Worm (Caenorhabditis elegans) whole organism, dauer: ENCODE data around the gene tsp-11.
"Not testable (repeated sequence)": the region's sequence is repeated elsewhere in the genome, so short reads cannot be mapped to it uniquely, and the experiment has no call there.

Experiments used
- unc-62 ChIP-seq: sonication (generic microtip); optimal IDR thresholded peaks from 2 replicates; lab custom pipeline; 2017; ENCODE audit warnings: missing biosample characterization, missing genetic modification reagents, missing genetic modification characterization

tsp-11 gene

ce11 chrX:9182140-9182539, 19.2 kb downstream of the tsp-11 start, which contains the start of gene Y81B9A.3:
Y81B9A.3 (plus strand) TSS chrX:9182440.
- no peak for TF ChIP-seq unc-62

ce11 chrX:9183836-9184235, 20.9 kb downstream of the tsp-11 start, which contains the start of gene Y81B9A.2:
Y81B9A.2 (plus strand) TSS chrX:9184136.
- no peak for TF ChIP-seq unc-62

- TF ChIP-seq unc-62: no peak
These were observed 29.0 kb downstream of the tsp-11 start, which contains the start of gene Y81B9A.1 for ce11 chrX:9191795-9192494. Y81B9A.1 (plus strand) TSS chrX:9192444.

ce11 chrX:9194081-9194480, 31.1 kb downstream of the tsp-11 start:
- no peak for TF ChIP-seq unc-62

ce11 chrX:9195375-9196098, 32.6 kb downstream of the tsp-11 start:
- TF ChIP-seq unc-62: no peak

- not testable (repeated sequence) for TF ChIP-seq unc-62
These were observed 40.5 kb downstream of the tsp-11 start, which contains the start of gene crb-3 for ce11 chrX:9203468-9203867. crb-3 (plus strand) TSS chrX:9203768.

- TF ChIP-seq unc-62: no peak
These were observed 42.0 kb downstream of the tsp-11 start for ce11 chrX:9204986-9205385.

- no peak for TF ChIP-seq unc-62
These were observed 43.8 kb downstream of the tsp-11 start for ce11 chrX:9206731-9207130.

- TF ChIP-seq unc-62: no peak
These were observed 45.5 kb downstream of the tsp-11 start for ce11 chrX:9208492-9208891.

ce11 chrX:9208933-9209332, 46.0 kb downstream of the tsp-11 start:
- no peak for TF ChIP-seq unc-62

ce11 chrX:9210086-9210485, 47.1 kb downstream of the tsp-11 start:
- TF ChIP-seq unc-62: no peak

ce11 chrX:9212675-9213074, 49.7 kb downstream of the tsp-11 start:
- TF ChIP-seq unc-62: no peak

- no peak for TF ChIP-seq unc-62
These were observed 50.9 kb downstream of the tsp-11 start, which contains the start of gene C35B8.3 for ce11 chrX:9213873-9214341. C35B8.3 (plus strand) TSS chrX:9213923.
